Worm (Caenorhabditis elegans) whole organism, L2 larva: ENCODE data around the gene F56D2.3.

Experiments
- C34F6.9 ChIP-seq: fragments of 150-350 bp; optimal IDR thresholded peaks from 2 replicates; lab custom pipeline; 2014; ENCODE audit warnings: missing biosample characterization, missing genetic modification characterization
- F13H6.1 ChIP-seq: sonication (generic microtip); optimal IDR thresholded peaks from 2 replicates; lab custom pipeline; 2016; ENCODE audit warnings: missing genetic modification characterization, missing compliant biosample characterization
- Y55F3AM.14 ChIP-seq: fragments of 200-800 bp; sonication (Bioruptor generic); optimal IDR thresholded peaks from 2 replicates; lab custom pipeline; 2018; ENCODE audit warnings: mild to moderate bottlenecking, missing genetic modification characterization, missing compliant biosample characterization
- ZK546.5 ChIP-seq: sonication (generic microtip); optimal IDR thresholded peaks from 2 replicates; lab custom pipeline; 2017; ENCODE audit warnings: missing biosample characterization, missing genetic modification characterization
- alr-1 ChIP-seq: fragments of 150-350 bp; optimal IDR thresholded peaks from 2 replicates; lab custom pipeline; 2014; ENCODE audit warnings: missing biosample characterization, missing genetic modification characterization
- ama-1 ChIP-seq: fragments of 150-350 bp; optimal IDR thresholded peaks from 2 replicates; lab custom pipeline; 2018; ENCODE audit warnings: inconsistent platforms
- blmp-1 ChIP-seq: sonication (generic microtip); optimal IDR thresholded peaks from 2 replicates; lab custom pipeline; 2017; ENCODE audit warnings: missing genetic modification characterization, mild to moderate bottlenecking, missing compliant biosample characterization, antibody characterized with exemption, moderate library complexity; ENCODE audit not compliant: insufficient read depth
- ceh-82 ChIP-seq: fragments of 150-350 bp; optimal IDR thresholded peaks from 2 replicates; lab custom pipeline; 2014; ENCODE audit warnings: missing biosample characterization, missing genetic modification characterization
- crh-2 ChIP-seq: sonication (generic microtip); optimal IDR thresholded peaks from 2 replicates; lab custom pipeline; 2017; ENCODE audit warnings: missing biosample characterization, missing genetic modification characterization
- dmd-4 ChIP-seq: sonication (generic microtip); optimal IDR thresholded peaks from 2 replicates; lab custom pipeline; 2017; ENCODE audit warnings: missing biosample characterization, missing genetic modification characterization
- egl-27 ChIP-seq: sonication (generic microtip); optimal IDR thresholded peaks from 3 replicates; lab custom pipeline; 2017; ENCODE audit warnings: missing biosample characterization, missing genetic modification reagents, missing genetic modification characterization
- elt-3 ChIP-seq: sonication (generic microtip); optimal IDR thresholded peaks from 2 replicates; lab custom pipeline; 2017; ENCODE audit warnings: missing biosample characterization, missing genetic modification characterization
- fos-1 ChIP-seq: fragments of 150-350 bp; optimal IDR thresholded peaks from 2 replicates; lab custom pipeline; 2014; ENCODE audit warnings: missing biosample characterization, missing genetic modification characterization
- gmeb-1 ChIP-seq: fragments of 150-350 bp; optimal IDR thresholded peaks from 2 replicates; lab custom pipeline; 2014; ENCODE audit warnings: missing biosample characterization, missing genetic modification characterization
- lin-11 ChIP-seq: fragments of 150-350 bp; sonication (generic microtip); optimal IDR thresholded peaks from 2 replicates; lab custom pipeline; 2014; ENCODE audit warnings: missing biosample characterization, missing genetic modification characterization, inconsistent platforms, mixed read lengths
- lin-13 ChIP-seq: fragments of 150-350 bp; optimal IDR thresholded peaks from 2 replicates; lab custom pipeline; 2014; ENCODE audit warnings: missing biosample characterization, missing genetic modification reagents, missing genetic modification characterization
- lin-39 ChIP-seq: fragments of 150-350 bp; optimal IDR thresholded peaks from 2 replicates; lab custom pipeline; 2014; ENCODE audit warnings: missing biosample characterization, missing genetic modification reagents, missing genetic modification characterization
- lsy-2 ChIP-seq, 2 experiments: fragments of 150-350 bp in 1 of 2; sonication (generic microtip) in 1 of 2; optimal IDR thresholded peaks; 2 replicates each; lab custom pipeline; 2014 to 2017; ENCODE audit warnings: missing biosample characterization in 2 of 2, missing genetic modification characterization in 2 of 2
- nhr-10 ChIP-seq: sonication (generic microtip); optimal IDR thresholded peaks from 2 replicates; lab custom pipeline; 2017; ENCODE audit warnings: missing biosample characterization, missing genetic modification characterization
- nhr-11 ChIP-seq: fragments of 150-350 bp; optimal IDR thresholded peaks from 2 replicates; lab custom pipeline; 2014; ENCODE audit warnings: missing biosample characterization, missing genetic modification characterization
- nhr-129 ChIP-seq: fragments of 150-350 bp; optimal IDR thresholded peaks from 2 replicates; lab custom pipeline; 2014; ENCODE audit warnings: missing biosample characterization, missing genetic modification characterization
- nhr-25 ChIP-seq: fragments of 150-350 bp; sonication (generic microtip); optimal IDR thresholded peaks from 3 replicates; lab custom pipeline; 2014; ENCODE audit warnings: missing biosample characterization, missing genetic modification characterization
- nhr-77 ChIP-seq: fragments of 150-350 bp; optimal IDR thresholded peaks from 2 replicates; lab custom pipeline; 2014; ENCODE audit warnings: missing biosample characterization, missing genetic modification characterization
- peb-1 ChIP-seq: fragments of 150-350 bp; optimal IDR thresholded peaks from 2 replicates; lab custom pipeline; 2014; ENCODE audit warnings: missing biosample characterization, missing genetic modification characterization
- sem-4 ChIP-seq: fragments of 150-350 bp; optimal IDR thresholded peaks from 2 replicates; lab custom pipeline; 2014; ENCODE audit warnings: missing biosample characterization, missing genetic modification reagents, missing genetic modification characterization
- skn-1 ChIP-seq: sonication (generic microtip); optimal IDR thresholded peaks from 2 replicates; lab custom pipeline; 2017; ENCODE audit warnings: missing biosample characterization, missing genetic modification characterization
- sma-9 ChIP-seq, 2 experiments: fragments of 150-350 bp in 1 of 2; sonication (generic microtip) in 1 of 2; optimal IDR thresholded peaks; 2 replicates each; lab custom pipeline; 2014 to 2016; ENCODE audit warnings: missing genetic modification characterization in 2 of 2, mild to moderate bottlenecking in 1 of 2, missing biosample characterization in 1 of 2, missing compliant biosample characterization in 1 of 2, missing genetic modification reagents in 1 of 2, moderate library complexity in 1 of 2
- snpc-4 ChIP-seq: fragments of 150-350 bp; optimal IDR thresholded peaks from 2 replicates; lab custom pipeline; 2014; ENCODE audit warnings: missing biosample characterization, missing genetic modification characterization
- unc-55 ChIP-seq: fragments of 150-350 bp; sonication (generic microtip); optimal IDR thresholded peaks from 3 replicates; lab custom pipeline; 2014; ENCODE audit warnings: missing biosample characterization, missing genetic modification reagents, missing genetic modification characterization
- unc-62 ChIP-seq: fragments of 150-350 bp; optimal IDR thresholded peaks from 2 replicates; lab custom pipeline; 2014; ENCODE audit warnings: missing biosample characterization, missing genetic modification reagents, missing genetic modification characterization
- zag-1 ChIP-seq: fragments of 150-350 bp; optimal IDR thresholded peaks from 2 replicates; lab custom pipeline; 2014; ENCODE audit warnings: missing biosample characterization, missing genetic modification characterization
- ztf-1 ChIP-seq: fragments of 200-800 bp; sonication (Bioruptor generic); conservative IDR thresholded peaks from 2 replicates; pipeline ENCODE4 v1.3.6; 2022; ENCODE audit warnings: missing genetic modification characterization, missing compliant biosample characterization
- ztf-4 ChIP-seq: fragments of 150-350 bp; optimal IDR thresholded peaks from 2 replicates; lab custom pipeline; 2014; ENCODE audit warnings: missing biosample characterization, missing genetic modification characterization

The F56D2.3 gene

DNA sequence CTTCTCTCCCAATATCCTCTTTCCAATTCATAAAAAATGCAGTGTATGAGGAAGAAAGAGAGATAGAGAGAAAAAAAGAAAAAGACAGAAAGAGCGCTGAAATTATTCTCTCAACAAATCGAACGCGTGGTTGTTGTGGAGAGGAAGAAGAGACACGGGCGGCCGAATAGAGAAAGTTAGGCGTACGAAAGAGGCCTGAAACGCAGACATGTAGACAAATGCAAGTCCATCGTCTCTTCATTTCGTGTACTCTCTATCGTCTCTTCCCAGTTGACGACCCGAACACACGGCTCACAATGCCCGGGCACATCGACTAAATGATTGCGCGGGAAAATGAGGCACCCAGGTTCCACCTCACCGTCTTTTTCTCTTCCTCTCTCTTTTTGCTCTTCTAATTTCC is 36.5 kb downstream of the F56D2.3 start (continued):
- TF ChIP-seq lin-11 (tag; lab: Kevin White, UChicago) (peak; percentile 73), crh-2 (tag; lab: Kevin White, UChicago) (peak; percentile 85), ama-1 (no peak), C34F6.9 (tag; lab: Kevin White, UChicago) (peak; percentile 93), Y55F3AM.14 (peak; percentile 7), ztf-4 (tag; lab: Kevin White, UChicago) (peak; percentile 66), blmp-1 (peak; percentile 78), unc-55 (GFP tag; lab: Kevin White, UChicago) (peak; percentile 88)

ce11 chrIII:5622232-5623009 is 37.7 kb downstream of the F56D2.3 start:
- TF ChIP-seq ama-1, result no peak
- peak; percentile 8 for TF ChIP-seq ztf-4 (tag; lab: Kevin White, UChicago)
- TF ChIP-seq gmeb-1 (tag; lab: Kevin White, UChicago), result no peak
- TF ChIP-seq lin-39 (tag; lab: Kevin White, UChicago), result no peak
- peak; percentile 10 for TF ChIP-seq unc-55 (GFP tag; lab: Kevin White, UChicago)
- TF ChIP-seq peb-1 (tag; lab: Kevin White, UChicago), result no peak

DNA sequence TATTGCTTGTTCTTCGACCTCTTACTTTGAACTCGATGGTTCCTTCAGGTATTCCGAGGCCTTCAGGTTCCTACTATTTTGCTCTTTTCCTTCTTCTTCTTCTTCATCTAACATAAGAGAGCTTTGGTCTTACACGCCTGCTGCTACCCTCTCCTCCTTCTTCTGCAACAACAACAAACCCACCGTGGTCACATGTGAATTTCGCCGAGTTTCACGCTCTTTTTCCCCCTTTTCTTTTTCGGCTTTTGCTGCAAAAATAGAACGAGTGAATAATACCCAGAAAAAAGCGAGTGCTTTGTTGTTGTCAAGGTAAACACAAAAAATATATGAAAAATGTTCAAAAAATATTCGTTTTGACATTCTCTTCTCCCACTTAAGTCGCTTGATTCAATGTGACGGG is 38.7 kb downstream of the F56D2.3 start:
- TF ChIP-seq C34F6.9 (tag; lab: Kevin White, UChicago) (peak; percentile 54), snpc-4 (tag; lab: Kevin White, UChicago) (no peak), nhr-129 (tag; lab: Kevin White, UChicago) (peak; percentile 49), lsy-2 (tag; optimal IDR thresholded peaks at IDR 0.05; lab: Kevin White, UChicago) (peak in 1 of 2 experiments; percentile 0), ztf-4 (tag; lab: Kevin White, UChicago) (no peak)

DNA sequence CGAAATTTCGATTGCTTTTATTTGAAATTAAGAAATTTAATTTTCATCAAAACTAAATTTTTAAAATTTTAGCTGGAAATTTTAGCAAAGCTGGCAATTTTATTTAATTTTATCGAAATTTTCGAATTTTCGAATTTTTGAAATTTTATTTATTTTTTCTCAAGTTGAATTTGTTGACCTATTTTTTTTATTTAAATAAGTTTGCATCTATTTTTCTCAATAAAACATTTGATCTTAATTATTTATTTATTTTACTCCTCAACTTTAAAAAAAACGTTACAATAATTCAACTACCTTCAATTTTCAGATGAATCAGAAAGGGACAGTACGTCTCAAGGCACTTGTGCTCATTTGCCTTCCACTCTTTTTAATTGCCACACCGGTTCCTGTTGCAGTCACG is 40.1 kb downstream of the F56D2.3 start, which contains the start of gene daf-4:
Gene daf-4, plus strand, starts transcription at position 301 of the 400 bp plus-strand sequence.
- TF ChIP-seq unc-55 (GFP tag; lab: Kevin White, UChicago) (no peak), lin-13 (GFP tag; lab: Kevin White, UChicago) (no peak), lsy-2 (tag; optimal IDR thresholded peaks at IDR 0.05; lab: Kevin White, UChicago) (no peak), dmd-4 (no peak), ZK546.5 (tag; lab: Kevin White, UChicago) (no peak), sem-4 (tag; lab: Kevin White, UChicago) (no peak), ceh-82 (tag; lab: Kevin White, UChicago) (no peak), nhr-77 (tag; lab: Kevin White, UChicago) (no peak), Y55F3AM.14 (no peak), nhr-11 (tag; lab: Kevin White, UChicago) (no peak), crh-2 (tag; lab: Kevin White, UChicago) (no peak), F13H6.1 (no peak), ama-1 (no peak), egl-27 (tag; lab: Kevin White, UChicago) (no peak), zag-1 (tag; lab: Kevin White, UChicago) (no peak), skn-1 (tag; lab: Kevin White, UChicago) (no peak), nhr-10 (tag; lab: Kevin White, UChicago) (no peak), fos-1 (tag; lab: Kevin White, UChicago) (no peak), elt-3 (no peak), C34F6.9 (tag; lab: Kevin White, UChicago) (no peak)
- TF ChIP-seq, all 48 proteins: peak for 0

DNA sequence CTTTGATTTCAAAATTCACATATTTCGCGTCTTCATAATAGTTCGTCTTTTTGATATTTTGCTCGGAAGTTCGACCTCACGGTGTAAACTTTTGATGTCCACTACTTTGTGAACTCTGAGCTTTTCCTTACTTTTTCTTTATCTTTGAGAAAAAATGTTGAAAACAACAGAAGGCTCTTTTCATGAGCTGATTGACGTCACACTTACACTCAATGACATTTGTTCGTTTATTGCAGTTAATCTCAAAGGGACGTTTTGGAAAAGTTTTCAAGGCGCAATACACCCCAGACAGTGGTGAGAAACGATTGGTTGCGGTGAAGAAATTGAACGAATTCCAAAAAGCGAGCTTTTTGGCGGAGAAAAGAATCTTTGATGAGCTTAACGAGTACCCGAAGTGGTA is 44.5 kb downstream of the F56D2.3 start:
- TF ChIP-seq crh-2 (tag; lab: Kevin White, UChicago) (no peak), alr-1 (tag; lab: Kevin White, UChicago) (no peak), fos-1 (tag; lab: Kevin White, UChicago) (no peak), F13H6.1 (peak; percentile 38), nhr-25 (tag; lab: Kevin White, UChicago) (no peak), snpc-4 (tag; lab: Kevin White, UChicago) (no peak), C34F6.9 (tag; lab: Kevin White, UChicago) (no peak), ZK546.5 (tag; lab: Kevin White, UChicago) (no peak), dmd-4 (no peak), nhr-11 (tag; lab: Kevin White, UChicago) (no peak), nhr-10 (tag; lab: Kevin White, UChicago) (no peak), lsy-2 (tag; optimal IDR thresholded peaks at IDR 0.05; lab: Kevin White, UChicago) (no peak), sma-9 (GFP tag; optimal IDR thresholded peaks at IDR 0.05; lab: Kevin White, UChicago) (peak; percentile 54), sma-9 (tag; optimal IDR thresholded peaks at IDR 0.05; lab: Kevin White, UChicago) (no peak), ztf-1 (GFP tag; lab: Robert Waterston, UW) (no peak), nhr-77 (tag; lab: Kevin White, UChicago) (no peak), unc-62 (no peak), lin-13 (GFP tag; lab: Kevin White, UChicago) (no peak), nhr-129 (tag; lab: Kevin White, UChicago) (peak; percentile 12), ceh-82 (tag; lab: Kevin White, UChicago) (no peak)
- TF ChIP-seq, all 48 proteins: peak for 3
